Fruit fly (Drosophila melanogaster): ENCODE results near the gene capu.
A peak's percentile ranks its signal among the peaks of the same experiment; 100 is the strongest.

Gene capu

dm6 chr2L:3914188-3914587 lies 11.5 kb upstream of the capu start, which contains the start of gene Fpgs2:
Gene Fpgs2, minus strand, starts transcription at chr2L:3914288.
- no peak for TF ChIP-seq dac (GFP tag; optimal IDR thresholded peaks at IDR 0.05)
- no peak for TF ChIP-seq CG8119 (GFP tag; IDR thresholded peaks at IDR 0.05)
- TF ChIP-seq CG6276 (GFP tag; optimal IDR thresholded peaks at IDR 0.05), result no peak

- TF ChIP-seq fd85E (GFP tag; optimal IDR thresholded peaks at IDR 0.05) (no peak), fkh (GFP tag; optimal IDR thresholded peaks at IDR 0.05) (no peak), topi (GFP tag; optimal IDR thresholded peaks at IDR 0.05) (no peak), Ets21C (GFP tag; optimal IDR thresholded peaks at IDR 0.05) (no peak), CG10631 (GFP tag; optimal IDR thresholded peaks at IDR 0.05) (no peak), CG8632 (GFP tag; optimal IDR thresholded peaks at IDR 0.05) (no peak), Gug (GFP tag; IDR thresholded peaks at IDR 0.05) (no peak), Smox (GFP tag; optimal IDR thresholded peaks at IDR 0.05) (no peak), CG11902 (GFP tag; optimal IDR thresholded peaks at IDR 0.05) (no peak), CG15336 (GFP tag; IDR thresholded peaks at IDR 0.05) (no peak), dsx (GFP tag; optimal IDR thresholded peaks at IDR 0.05; ENCODE audit: poor library complexity, severe bottlenecking) (no peak), CG3919 (GFP tag; optimal IDR thresholded peaks at IDR 0.05) (no peak), CG6854 (GFP tag; optimal IDR thresholded peaks at IDR 0.05) (no peak), CG31627 (GFP tag; optimal IDR thresholded peaks at IDR 0.05) (no peak), Eip78C (GFP tag) (no peak), CG4318 (GFP tag; optimal IDR thresholded peaks at IDR 0.05) (no peak), Hr38 (GFP tag; optimal IDR thresholded peaks at IDR 0.05) (no peak), ss (GFP tag; optimal IDR thresholded peaks at IDR 0.05) (no peak), CG6163 (GFP tag; IDR thresholded peaks at IDR 0.05) (no peak), fd59A (GFP tag; optimal IDR thresholded peaks at IDR 0.05) (no peak)
Measured at dm6 chr2L:3897529-3897928, 5.1 kb downstream of the capu start.

dm6 chr2L:3896834-3897143 lies 5.9 kb downstream of the capu start:
- TF ChIP-seq CG6276 (GFP tag; optimal IDR thresholded peaks at IDR 0.05) (peak; percentile 17), fd85E (GFP tag; optimal IDR thresholded peaks at IDR 0.05) (no peak), CG11294 (GFP tag; IDR thresholded peaks at IDR 0.05) (peak; percentile 69), Hr4 (GFP tag; optimal IDR thresholded peaks at IDR 0.05) (peak; percentile 63), ss (GFP tag; optimal IDR thresholded peaks at IDR 0.05) (peak in 1 of 2 experiments; percentile 22), Blimp-1 (GFP tag; optimal IDR thresholded peaks at IDR 0.05) (peak; percentile 71), pdm3 (GFP tag; optimal IDR thresholded peaks at IDR 0.05) (peak; percentile 54), CG1621 (tag; optimal IDR thresholded peaks at IDR 0.05) (no peak), CG6808 (GFP tag; optimal IDR thresholded peaks at IDR 0.05) (peak; percentile 26), CG6854 (GFP tag; optimal IDR thresholded peaks at IDR 0.05) (no peak), Hr38 (GFP tag; optimal IDR thresholded peaks at IDR 0.05) (no peak), eg (GFP tag; IDR thresholded peaks at IDR 0.05) (peak; percentile 84), CG11762 (GFP tag; optimal IDR thresholded peaks at IDR 0.05; ENCODE audit: insufficient read depth) (peak; percentile 52), esn (GFP tag; optimal IDR thresholded peaks at IDR 0.05) (peak; percentile 83), Eip78C (GFP tag) (peak; percentile 89), Eip93F (GFP tag; optimal IDR thresholded peaks at IDR 0.05) (peak; percentile 69), CG7368 (GFP tag; optimal IDR thresholded peaks at IDR 0.05) (peak; percentile 25), salr (GFP tag; optimal IDR thresholded peaks at IDR 0.05) (peak in 1 of 2 experiments; percentile 27), achi (GFP tag; optimal IDR thresholded peaks at IDR 0.05) (peak; percentile 64), topi (GFP tag; optimal IDR thresholded peaks at IDR 0.05) (peak; percentile 85), CG34406 (GFP tag; optimal IDR thresholded peaks at IDR 0.05) (peak; percentile 74), Sox14 (GFP tag; optimal IDR thresholded peaks at IDR 0.05) (peak; percentile 48), CG32006 (GFP tag; optimal IDR thresholded peaks at IDR 0.05) (peak; percentile 38), CG3032 (tag; optimal IDR thresholded peaks at IDR 0.05) (no peak), CG4318 (GFP tag; optimal IDR thresholded peaks at IDR 0.05) (peak; percentile 41), CG6163 (GFP tag; IDR thresholded peaks at IDR 0.05) (peak; percentile 88), acj6 (GFP tag; optimal IDR thresholded peaks at IDR 0.05) (peak; percentile 80), CG16779 (tag; optimal IDR thresholded peaks at IDR 0.05) (no peak), OdsH (GFP tag; optimal IDR thresholded peaks at IDR 0.05) (peak; percentile 75), Ets21C (GFP tag; optimal IDR thresholded peaks at IDR 0.05) (peak; percentile 53), CG11902 (GFP tag; optimal IDR thresholded peaks at IDR 0.05) (peak; percentile 61), net (GFP tag; optimal IDR thresholded peaks at IDR 0.05) (peak; percentile 37), spab (GFP tag; optimal IDR thresholded peaks at IDR 0.05) (peak; percentile 22), dac (GFP tag; optimal IDR thresholded peaks at IDR 0.05) (no peak), fkh (GFP tag; optimal IDR thresholded peaks at IDR 0.05) (no peak), dsx (GFP tag; optimal IDR thresholded peaks at IDR 0.05; ENCODE audit: poor library complexity, severe bottlenecking) (peak; percentile 1), Eip75B (GFP tag; optimal IDR thresholded peaks at IDR 0.05) (peak; percentile 62), Gug (GFP tag; IDR thresholded peaks at IDR 0.05) (peak; percentile 70)
